Worm (Caenorhabditis elegans): ENCODE measurements around the gene cki-1.

cki-1 gene

ce11 chrII:7836613-7837226 is 25.7 kb downstream of the cki-1 start:
- TF ChIP-seq F23B12.7 (tag; optimal IDR thresholded peaks at IDR 0.05; ENCODE audit: insufficient read depth) = no peak
- TF ChIP-seq akir-1 (GFP tag; optimal IDR thresholded peaks at IDR 0.05) = no peak
- TF ChIP-seq F10E7.11 (tag; optimal IDR thresholded peaks at IDR 0.05) = no peak
- no peak for TF ChIP-seq fkh-3 (tag; optimal IDR thresholded peaks at IDR 0.05)
- peak; percentile 61 for TF ChIP-seq K12H6.12 (tag; optimal IDR thresholded peaks at IDR 0.05)
- no peak for TF ChIP-seq hrde-1 (tag; optimal IDR thresholded peaks at IDR 0.05; ENCODE audit: borderline replicate concordance)
- TF ChIP-seq sdz-38 (tag; optimal IDR thresholded peaks at IDR 0.05) = no peak
- no peak for TF ChIP-seq dox-1 (GFP tag; IDR thresholded peaks at IDR 0.05)
- no peak for TF ChIP-seq attf-3 (GFP tag; conservative IDR thresholded peaks at IDR 0.05)
- no peak for TF ChIP-seq bed-1 (GFP tag; IDR thresholded peaks at IDR 0.05)
- TF ChIP-seq nfyb-1 (GFP tag; IDR thresholded peaks at IDR 0.05) = 0 out of 2 replicates have a peak, but pooled peaks have one; percentile 7
- TF ChIP-seq somi-1 (GFP tag; optimal IDR thresholded peaks at IDR 0.05) = peak; percentile 40
- TF ChIP-seq ztf-3 (GFP tag; optimal IDR thresholded peaks at IDR 0.05) = no peak
- TF ChIP-seq B0019.2 (GFP tag; conservative IDR thresholded peaks at IDR 0.05) = no peak

DNA sequence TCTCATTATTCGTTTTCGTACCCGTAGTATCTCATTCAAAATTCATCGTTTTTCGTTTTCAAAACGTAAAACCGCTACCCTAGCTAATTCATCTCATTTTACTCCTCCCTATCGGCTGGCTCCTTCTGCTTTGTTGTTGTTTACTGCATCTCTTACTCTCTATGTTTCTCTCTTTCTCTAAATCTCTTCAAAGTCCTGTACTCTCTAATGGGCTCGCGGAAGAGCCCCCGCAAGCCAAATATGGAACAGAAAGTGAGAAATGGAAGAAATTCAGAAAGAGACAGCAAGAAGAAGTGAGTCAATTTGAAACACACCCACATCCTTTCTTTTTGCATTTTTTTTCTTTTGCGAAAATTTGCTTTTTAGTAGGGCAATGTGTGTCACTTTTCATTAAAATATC is 27.6 kb downstream of the cki-1 start:
- TF ChIP-seq tbp1 (GFP tag; optimal IDR thresholded peaks at IDR 0.05) (no peak), hmg-1.2 (GFP tag; IDR thresholded peaks at IDR 0.05) (peak; percentile 76)

DNA sequence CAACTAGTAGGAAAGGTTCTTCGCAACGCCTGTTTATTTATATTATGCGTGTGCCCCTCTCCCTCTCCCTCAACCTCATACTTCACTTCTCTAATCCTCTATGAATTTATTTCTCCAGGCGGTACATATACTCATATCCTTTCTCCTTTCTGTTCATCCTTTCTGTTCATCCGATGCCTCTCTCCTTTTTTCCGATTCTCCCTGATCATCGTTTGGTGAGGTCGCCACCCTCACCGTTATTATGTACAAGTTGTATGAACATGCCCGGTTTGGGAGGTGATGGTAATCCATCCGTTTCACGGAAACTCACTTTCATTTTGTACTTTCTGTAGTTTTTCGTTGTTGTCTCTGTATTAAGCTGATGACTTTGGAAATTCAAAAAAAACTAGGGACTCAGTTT is 28.7 kb downstream of the cki-1 start:
- TF ChIP-seq akir-1 (GFP tag; optimal IDR thresholded peaks at IDR 0.05) (no peak), snpc-3.4 (tag; optimal IDR thresholded peaks at IDR 0.05) (no peak), aptf-2 (GFP tag; conservative IDR thresholded peaks at IDR 0.05) (no peak), ztf-28 (GFP tag; IDR thresholded peaks at IDR 0.05) (no peak), F22D6.2 (tag; optimal IDR thresholded peaks at IDR 0.05) (no peak), Y53F4B.3 (GFP tag; IDR thresholded peaks at IDR 0.05) (no peak), unc-62 (GFP tag; optimal IDR thresholded peaks at IDR 0.05) (no peak), F33H1.4 (GFP tag; IDR thresholded peaks at IDR 0.05) (no peak), lag-1 (GFP tag; IDR thresholded peaks at IDR 0.05) (no peak), cebp-1 (GFP tag; IDR thresholded peaks at IDR 0.05) (no peak), cebp-1 (tag; optimal IDR thresholded peaks at IDR 0.05) (no peak), B0261.1 (tag; optimal IDR thresholded peaks at IDR 0.05) (no peak), zfh-2 (GFP tag; conservative IDR thresholded peaks at IDR 0.05) (no peak), ztf-3 (GFP tag; optimal IDR thresholded peaks at IDR 0.05) (no peak), dpff-1 (tag; optimal IDR thresholded peaks at IDR 0.05) (no peak), F10E7.11 (tag; optimal IDR thresholded peaks at IDR 0.05) (no peak), ceh-100 (GFP tag; IDR thresholded peaks at IDR 0.05) (no peak)

- TF ChIP-seq C06A6.2 (GFP tag; conservative IDR thresholded peaks at IDR 0.05) (no peak), pha-4 (tag; optimal IDR thresholded peaks at IDR 0.05) (no peak), D2030.7 (GFP tag; IDR thresholded peaks at IDR 0.05) (no peak), T07F8.4 (tag; optimal IDR thresholded peaks at IDR 0.05) (no peak), ceh-79 (tag; optimal IDR thresholded peaks at IDR 0.05) (no peak), attf-6 (GFP tag; IDR thresholded peaks at IDR 0.05) (no peak), sdz-38 (tag; optimal IDR thresholded peaks at IDR 0.05) (no peak), aptf-3 (GFP tag; IDR thresholded peaks at IDR 0.05) (no peak), lsy-27 (tag; optimal IDR thresholded peaks at IDR 0.05; ENCODE audit: borderline replicate concordance, insufficient read depth) (no peak), ztf-26 (tag; optimal IDR thresholded peaks at IDR 0.05) (no peak), Y53G8AR.9 (GFP tag; conservative IDR thresholded peaks at IDR 0.05) (no peak), nhr-120 (GFP tag; IDR thresholded peaks at IDR 0.05) (no peak), F10E7.11 (tag; optimal IDR thresholded peaks at IDR 0.05) (no peak), ztf-25 (GFP tag; IDR thresholded peaks at IDR 0.05) (no peak), bed-2 (GFP tag; IDR thresholded peaks at IDR 0.05) (no peak), snpc-3.4 (tag; optimal IDR thresholded peaks at IDR 0.05) (no peak), unc-62 (GFP tag; optimal IDR thresholded peaks at IDR 0.05) (no peak), K11D2.4 (GFP tag; IDR thresholded peaks at IDR 0.05) (no peak)
Observed at ce11 chrII:7842053-7842452, 31.0 kb downstream of the cki-1 start, which contains the start of gene klp-3. Gene klp-3, plus strand, starts transcription at chrII:7842353.

Measured in whole organism, young adult.